Fruit fly (Drosophila melanogaster) whole organism, adult: ENCODE results near the gene CG5171.

Source experiments
- CG11617 ChIP-seq: fragments of 200-800 bp; sonication (Bioruptor generic); optimal IDR thresholded peaks from 2 replicates; lab custom pipeline; 2017; ENCODE audit warnings: mild to moderate bottlenecking, missing biosample characterization, missing genetic modification reagents, missing genetic modification characterization
- CG14711 ChIP-seq: fragments of 200-800 bp; sonication (Bioruptor generic); optimal IDR thresholded peaks from 2 replicates; lab custom pipeline; 2018; ENCODE audit warnings: missing biosample characterization, mild to moderate bottlenecking, missing genetic modification characterization, moderate library complexity
- CG7045 ChIP-seq: fragments of 200-800 bp; sonication (Bioruptor generic); optimal IDR thresholded peaks from 2 replicates; lab custom pipeline; 2017; ENCODE audit warnings: missing biosample characterization, mild to moderate bottlenecking, missing genetic modification characterization
- CG7101 ChIP-seq: fragments of 200-800 bp; sonication (Bioruptor generic); optimal IDR thresholded peaks from 2 replicates; lab custom pipeline; 2018; ENCODE audit warnings: missing biosample characterization, mild to moderate bottlenecking, missing genetic modification characterization, moderate library complexity
- Crg-1 ChIP-seq: fragments of 200-800 bp; sonication (Bioruptor generic); optimal IDR thresholded peaks from 2 replicates; lab custom pipeline; 2016; ENCODE audit warnings: missing biosample characterization, missing genetic modification characterization
- Hr96 ChIP-seq: fragments of 200-800 bp; sonication (Bioruptor generic); optimal IDR thresholded peaks from 2 replicates; lab custom pipeline; 2016; ENCODE audit warnings: missing biosample characterization, missing genetic modification characterization
- bab1 ChIP-seq: fragments of 200-800 bp; sonication (Bioruptor generic); optimal IDR thresholded peaks from 3 replicates; lab custom pipeline; 2019; ENCODE audit warnings: missing biosample characterization, mild to moderate bottlenecking, missing genetic modification characterization, moderate library complexity
- kay ChIP-seq: fragments of 200-800 bp; sonication (Bioruptor generic); peaks from one replicate; lab custom pipeline; 2016; ENCODE audit warnings: missing biosample characterization, missing genetic modification characterization, borderline replicate concordance
- ovo ChIP-seq: fragments of 200-800 bp; sonication (Bioruptor generic); optimal IDR thresholded peaks from 2 replicates; lab custom pipeline; 2016; ENCODE audit warnings: missing biosample characterization, missing genetic modification characterization
- toe ChIP-seq: fragments of 200-800 bp; sonication (Bioruptor generic); optimal IDR thresholded peaks from 2 replicates; lab custom pipeline; 2016; ENCODE audit warnings: missing biosample characterization, missing genetic modification characterization

dm6 chr2L:7452093-7452492 lies 51.0 kb downstream of the CG5171 start:
- no peak for TF ChIP-seq Crg-1 (GFP tag; lab: Kevin White, UChicago)
- TF ChIP-seq toe (GFP tag; lab: Kevin White, UChicago), result no peak
- TF ChIP-seq CG14711 (tag; lab: Kevin White, UChicago), result no peak
- no peak for TF ChIP-seq CG7101 (tag; lab: Kevin White, UChicago)
- TF ChIP-seq kay, result no peak
- no peak for TF ChIP-seq CG11617 (GFP tag; lab: Kevin White, UChicago)
- peak; percentile 4 for TF ChIP-seq Hr96
- no peak for TF ChIP-seq ovo (GFP tag; lab: Kevin White, UChicago)
- TF ChIP-seq CG7045, result no peak
- no peak for TF ChIP-seq bab1 (GFP tag; lab: Kevin White, UChicago)
